Worm (Caenorhabditis elegans) whole organism, young adult: ENCODE measurements around the gene garr-1.

Experiments used
- B0336.3 ChIP-seq: fragments of 200-800 bp; sonication (Bioruptor generic); IDR thresholded peaks from 2 replicates; pipeline ENCODE4 v1.3.6; 2022; ENCODE audit warnings: missing genetic modification characterization, missing compliant biosample characterization
- F49E8.2 ChIP-seq: sonication (generic microtip); optimal IDR thresholded peaks from 3 replicates; lab custom pipeline; 2017; ENCODE audit warnings: missing genetic modification characterization, mild to moderate bottlenecking, missing compliant biosample characterization, antibody characterized with exemption, moderate library complexity; ENCODE audit not compliant: insufficient read depth
- sea-2 ChIP-seq: fragments of 200-800 bp; sonication (Bioruptor generic); IDR thresholded peaks from 2 replicates; pipeline ENCODE4 v1.3.6; 2022; ENCODE audit warnings: missing genetic modification characterization, missing compliant biosample characterization
- ztf-28 ChIP-seq: fragments of 200-800 bp; sonication (Bioruptor generic); IDR thresholded peaks from 2 replicates; pipeline ENCODE4 v1.3.6; 2022; ENCODE audit warnings: missing genetic modification reagents, missing genetic modification characterization, missing compliant biosample characterization

ce11 chrIV:386576-386975 is 39.4 kb upstream of the garr-1 start, which contains the start of gene T07A9.14:
- TF ChIP-seq F49E8.2 (tag; lab: Kevin White, UChicago) (peak; percentile 52), sea-2 (GFP tag; lab: Robert Waterston, UW) (no peak), ztf-28 (no peak), B0336.3 (GFP tag; lab: Robert Waterston, UW) (peak; percentile 64; the same call in 1 of the 2 replicates)
